Fruit fly (Drosophila melanogaster) whole organism, prepupa: ENCODE data around the gene Mzt1.

Source experiments
- Blimp-1 ChIP-seq: fragments of 200-800 bp; sonication (Bioruptor generic); optimal IDR thresholded peaks from 3 replicates; lab custom pipeline; 2017; ENCODE audit warnings: missing biosample characterization, missing genetic modification characterization, mild to moderate bottlenecking, moderate library complexity, missing genetic modification reagents
- CG10669 ChIP-seq: fragments of 200-800 bp; sonication (Bioruptor generic); optimal IDR thresholded peaks from 3 replicates; lab custom pipeline; 2018; ENCODE audit warnings: missing biosample characterization, mild to moderate bottlenecking, missing genetic modification characterization, moderate library complexity
- CG11294 ChIP-seq: fragments of 200-800 bp; sonication (Bioruptor generic); IDR thresholded peaks from 2 replicates; pipeline ENCODE4 v1.3.6; 2022; ENCODE audit warnings: missing biosample characterization, missing genetic modification characterization
- CG11902 ChIP-seq: fragments of 200-800 bp; sonication (Bioruptor generic); optimal IDR thresholded peaks from 3 replicates; lab custom pipeline; 2016; ENCODE audit warnings: missing biosample characterization, missing genetic modification characterization
- CG1621 ChIP-seq: fragments of 200-800 bp; sonication (Bioruptor generic); optimal IDR thresholded peaks from 3 replicates; lab custom pipeline; 2018; ENCODE audit warnings: missing biosample characterization, mild to moderate bottlenecking, missing genetic modification characterization
- CG3032 ChIP-seq: fragments of 200-800 bp; optimal IDR thresholded peaks from 2 replicates; lab custom pipeline; 2019; ENCODE audit warnings: missing biosample characterization, mild to moderate bottlenecking, missing genetic modification characterization, moderate library complexity
- CG34406 ChIP-seq: fragments of 200-800 bp; sonication (Bioruptor generic); optimal IDR thresholded peaks from 3 replicates; lab custom pipeline; 2016; ENCODE audit warnings: missing biosample characterization, missing genetic modification characterization
- CG6163 ChIP-seq: fragments of 200-800 bp; sonication (Bioruptor generic); IDR thresholded peaks from 3 replicates; pipeline ENCODE4 v1.3.6; 2022; ENCODE audit warnings: missing biosample characterization, missing genetic modification characterization
- CG6792 ChIP-seq: fragments of 200-800 bp; sonication (Bioruptor generic); optimal IDR thresholded peaks from 3 replicates; lab custom pipeline; 2016; ENCODE audit warnings: missing biosample characterization, missing genetic modification characterization
- CG6808 ChIP-seq: fragments of 200-800 bp; sonication (Bioruptor generic); optimal IDR thresholded peaks from 3 replicates; lab custom pipeline; 2017; ENCODE audit warnings: missing biosample characterization, missing genetic modification characterization, mild to moderate bottlenecking, moderate library complexity, missing genetic modification reagents
- CG6854 ChIP-seq: fragments of 200-800 bp; sonication (Bioruptor generic); optimal IDR thresholded peaks from 2 replicates; lab custom pipeline; 2017; ENCODE audit warnings: missing biosample characterization, mild to moderate bottlenecking, missing genetic modification characterization
- CG7368 ChIP-seq: fragments of 200-800 bp; sonication (Bioruptor generic); optimal IDR thresholded peaks from 3 replicates; lab custom pipeline; 2016; ENCODE audit warnings: missing biosample characterization, missing genetic modification characterization
- CG8632 ChIP-seq: fragments of 200-800 bp; sonication (Bioruptor generic); optimal IDR thresholded peaks from 3 replicates; lab custom pipeline; 2016; ENCODE audit warnings: missing biosample characterization, missing genetic modification characterization
- CG9139 ChIP-seq: fragments of 200-800 bp; sonication (Bioruptor generic); optimal IDR thresholded peaks from 3 replicates; lab custom pipeline; 2017; ENCODE audit warnings: missing biosample characterization, mild to moderate bottlenecking, missing genetic modification characterization
- Eip75B ChIP-seq: fragments of 200-800 bp; sonication (Bioruptor generic); optimal IDR thresholded peaks from 3 replicates; lab custom pipeline; 2016; ENCODE audit warnings: missing biosample characterization, missing genetic modification characterization
- Eip78C ChIP-seq: fragments of 200-800 bp; sonication (Bioruptor generic); peaks from one replicate; lab custom pipeline; 2016; ENCODE audit warnings: missing biosample characterization, missing genetic modification characterization
- Gug ChIP-seq: fragments of 200-800 bp; sonication (Bioruptor generic); IDR thresholded peaks from 2 replicates; pipeline ENCODE4 v1.3.6; 2022; ENCODE audit warnings: missing biosample characterization, missing genetic modification characterization
- Hr38 ChIP-seq: sonication (Bioruptor generic); optimal IDR thresholded peaks from 2 replicates; lab custom pipeline; 2016; ENCODE audit warnings: missing biosample characterization, missing genetic modification characterization
- Hr39 ChIP-seq: fragments of 200-800 bp; sonication (Bioruptor generic); optimal IDR thresholded peaks from 2 replicates; lab custom pipeline; 2016; ENCODE audit warnings: missing biosample characterization, missing genetic modification characterization
- Met ChIP-seq: fragments of 200-800 bp; sonication (Bioruptor generic); optimal IDR thresholded peaks from 3 replicates; lab custom pipeline; 2016; ENCODE audit warnings: missing biosample characterization, missing genetic modification characterization
- Smox ChIP-seq: fragments of 200-800 bp; sonication (Bioruptor generic); optimal IDR thresholded peaks from 3 replicates; lab custom pipeline; 2016; ENCODE audit warnings: missing biosample characterization, missing genetic modification characterization
- Sox102F ChIP-seq: fragments of 200-800 bp; sonication (Bioruptor generic); optimal IDR thresholded peaks from 2 replicates; lab custom pipeline; 2016; ENCODE audit warnings: missing biosample characterization, mild to moderate bottlenecking, missing genetic modification characterization
- Sox14 ChIP-seq: fragments of 200-800 bp; sonication (Bioruptor generic); optimal IDR thresholded peaks from 3 replicates; lab custom pipeline; 2016; ENCODE audit warnings: missing biosample characterization, missing genetic modification characterization
- Sox15 ChIP-seq: fragments of 200-800 bp; sonication (Bioruptor generic); optimal IDR thresholded peaks from 3 replicates; lab custom pipeline; 2016; ENCODE audit warnings: missing biosample characterization, missing genetic modification characterization
- acj6 ChIP-seq: fragments of 200-800 bp; sonication (Bioruptor generic); optimal IDR thresholded peaks from 3 replicates; lab custom pipeline; 2016; ENCODE audit warnings: missing biosample characterization, missing genetic modification characterization
- cyc ChIP-seq: fragments of 200-800 bp; sonication (Bioruptor generic); optimal IDR thresholded peaks from 3 replicates; lab custom pipeline; 2016; ENCODE audit warnings: missing biosample characterization, missing genetic modification characterization
- dsx ChIP-seq: fragments of 200-800 bp; optimal IDR thresholded peaks from 3 replicates; lab custom pipeline; 2019; ENCODE audit warnings: missing biosample characterization, mild to moderate bottlenecking, missing genetic modification characterization, moderate library complexity; ENCODE audit not compliant: poor library complexity, severe bottlenecking
- fd85E ChIP-seq: fragments of 200-800 bp; sonication (Bioruptor generic); optimal IDR thresholded peaks from 3 replicates; lab custom pipeline; 2016; ENCODE audit warnings: missing biosample characterization, missing genetic modification characterization
- spab ChIP-seq: fragments of 200-800 bp; sonication (Bioruptor generic); optimal IDR thresholded peaks from 2 replicates; lab custom pipeline; 2017; ENCODE audit warnings: missing biosample characterization, mild to moderate bottlenecking, missing genetic modification characterization, missing genetic modification reagents
- svp ChIP-seq: fragments of 200-800 bp; sonication (Bioruptor generic); peaks from one replicate; lab custom pipeline; 2016; ENCODE audit warnings: missing biosample characterization, missing genetic modification characterization
- topi ChIP-seq: fragments of 200-800 bp; sonication (Bioruptor generic); optimal IDR thresholded peaks from 3 replicates; lab custom pipeline; 2016; ENCODE audit warnings: missing biosample characterization, missing genetic modification characterization
- vri ChIP-seq: fragments of 200-800 bp; sonication (Bioruptor generic); optimal IDR thresholded peaks from 3 replicates; lab custom pipeline; 2016; ENCODE audit warnings: missing biosample characterization, mild to moderate bottlenecking, missing genetic modification characterization

The Mzt1 gene

dm6 chr3L:2397571-2398187, 8.6 kb downstream of the Mzt1 start:
- TF ChIP-seq Hr39 (GFP tag; lab: Kevin White, UChicago): no peak
- TF ChIP-seq Blimp-1 (GFP tag; lab: Kevin White, UChicago): no peak
- no peak for TF ChIP-seq acj6 (GFP tag; lab: Kevin White, UChicago)
- no peak for TF ChIP-seq CG6163
- TF ChIP-seq CG9139 (GFP tag; lab: Kevin White, UChicago): no peak
- no peak for TF ChIP-seq CG7368 (GFP tag; lab: Kevin White, UChicago)
- no peak for TF ChIP-seq fd85E (GFP tag; lab: Kevin White, UChicago)
- TF ChIP-seq vri (GFP tag; lab: Kevin White, UChicago): no peak

dm6 chr3L:2398636-2399035, 9.6 kb downstream of the Mzt1 start:
- TF ChIP-seq CG6792 (GFP tag; lab: Kevin White, UChicago) (no peak), Gug (GFP tag; lab: Robert Waterston, UW) (no peak), spab (no peak), Smox (GFP tag; lab: Kevin White, UChicago) (no peak)

dm6 chr3L:2399788-2400187, 10.7 kb downstream of the Mzt1 start:
- TF ChIP-seq CG6808 (GFP tag; lab: Kevin White, UChicago) (no peak), Eip75B (no peak), CG11294 (GFP tag; lab: Robert Waterston, UW) (no peak), Eip78C (GFP tag; lab: Kevin White, UChicago) (no peak), CG6854 (GFP tag; lab: Kevin White, UChicago) (no peak)

- TF ChIP-seq Sox102F (GFP tag; lab: Kevin White, UChicago) (no peak), CG6854 (GFP tag; lab: Kevin White, UChicago) (no peak), topi (GFP tag; lab: Kevin White, UChicago) (no peak), CG8632 (GFP tag; lab: Kevin White, UChicago) (no peak), CG11294 (GFP tag; lab: Robert Waterston, UW) (no peak)
Measured at dm6 chr3L:2400227-2400840, 11.3 kb downstream of the Mzt1 start.

dm6 chr3L:2402206-2402605, 13.1 kb downstream of the Mzt1 start:
- TF ChIP-seq svp (GFP tag; lab: Kevin White, UChicago): no peak
- TF ChIP-seq cyc (GFP tag; lab: Kevin White, UChicago): no peak
- no peak for TF ChIP-seq CG10669 (GFP tag; lab: Kevin White, UChicago)
- TF ChIP-seq CG1621 (tag; lab: Kevin White, UChicago): no peak
- no peak for TF ChIP-seq Sox15 (GFP tag; lab: Kevin White, UChicago)
- TF ChIP-seq fd85E (GFP tag; lab: Kevin White, UChicago): no peak
- no peak for TF ChIP-seq CG6792 (GFP tag; lab: Kevin White, UChicago)
- no peak for TF ChIP-seq CG6808 (GFP tag; lab: Kevin White, UChicago)
- TF ChIP-seq CG11902 (GFP tag; lab: Kevin White, UChicago): no peak
- TF ChIP-seq Hr38 (GFP tag; lab: Kevin White, UChicago): no peak
- TF ChIP-seq Met (GFP tag; lab: Kevin White, UChicago): no peak
- no peak for TF ChIP-seq CG3032
- no peak for TF ChIP-seq dsx (GFP tag; lab: Kevin White, UChicago)
- TF ChIP-seq Sox14 (GFP tag; lab: Kevin White, UChicago): no peak
- TF ChIP-seq Gug (GFP tag; lab: Robert Waterston, UW): no peak
- TF ChIP-seq CG9139 (GFP tag; lab: Kevin White, UChicago): no peak
- TF ChIP-seq CG34406 (GFP tag; lab: Kevin White, UChicago): no peak
- TF ChIP-seq, all 60 proteins: peak for 0
